Worm (Caenorhabditis elegans) whole organism, L4/young adult: ENCODE data around the gene Y48A6B.14.
"Not testable (repeated sequence)": the region's sequence is repeated elsewhere in the genome, so short reads cannot be mapped to it uniquely, and the experiment has no call there.

Experiments
- W03F9.2 ChIP-seq: fragments of 150-350 bp; optimal IDR thresholded peaks from 2 replicates; lab custom pipeline; 2014; ENCODE audit warnings: missing biosample characterization, missing genetic modification characterization
- dao-5 ChIP-seq: sonication (generic microtip); optimal IDR thresholded peaks from 2 replicates; lab custom pipeline; 2016; ENCODE audit warnings: missing genotype, missing genetic modification characterization, moderate library complexity, missing compliant biosample characterization
- him-1 ChIP-seq: sonication (generic microtip); optimal IDR thresholded peaks from 2 replicates; lab custom pipeline; 2016; ENCODE audit warnings: missing genotype, missing genetic modification reagents, missing genetic modification characterization, missing compliant biosample characterization

Gene Y48A6B.14

DNA sequence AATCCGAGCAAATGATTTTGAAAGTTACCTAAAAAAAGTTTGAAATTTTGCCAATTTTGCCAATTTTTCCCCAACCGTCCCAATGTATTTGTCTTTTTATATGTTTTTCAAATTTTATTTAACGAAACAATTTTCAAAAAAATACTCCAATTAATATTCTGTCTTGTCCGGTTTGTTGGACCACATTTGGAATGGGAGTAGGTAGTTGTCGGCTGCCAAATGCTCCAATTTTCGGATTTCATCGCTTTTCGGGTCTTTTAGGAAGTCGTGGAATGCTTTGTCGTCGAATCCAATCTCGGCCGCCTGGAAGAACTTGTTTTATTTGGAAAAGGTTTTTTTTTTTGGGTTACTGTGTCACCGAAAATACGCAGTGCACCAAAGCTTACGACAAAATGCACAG is 6.3 kb upstream of the Y48A6B.14 start:
- no peak for TF ChIP-seq dao-5 (tag; lab: Kevin White, UChicago)
- TF ChIP-seq W03F9.2, result no peak
- no peak for TF ChIP-seq him-1 (tag; lab: Kevin White, UChicago)

DNA sequence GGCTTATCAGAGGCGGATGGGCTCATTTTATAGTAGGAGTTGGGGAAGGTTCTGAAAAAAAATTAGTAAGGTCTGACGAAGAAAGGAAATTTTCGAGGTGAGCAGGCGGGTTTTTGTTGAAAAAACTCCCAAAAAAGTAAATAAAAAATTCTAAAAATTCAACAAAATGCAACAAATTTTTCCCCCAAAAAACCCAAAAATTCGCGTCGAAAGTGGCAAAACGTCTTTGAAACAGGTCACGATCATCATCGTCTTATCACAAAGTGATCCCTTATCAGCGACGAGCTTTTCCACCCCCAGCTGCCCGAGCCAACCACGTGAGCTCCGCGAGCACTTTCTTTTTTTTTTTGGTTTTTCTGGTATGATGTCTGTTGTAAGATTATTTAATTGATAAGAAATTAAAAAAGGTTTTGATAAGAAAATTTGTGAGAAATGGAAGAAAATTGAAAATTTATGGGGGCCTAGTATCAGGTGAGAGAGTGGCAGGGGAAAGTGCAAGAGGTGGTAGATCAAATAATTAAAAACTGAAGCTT is 4.8 kb upstream of the Y48A6B.14 start, which contains the start of gene Y48A6B.7:
TSS of gene Y48A6B.7 (minus strand) at position 51 of the 533 bp plus-strand sequence.
- TF ChIP-seq dao-5 (tag; lab: Kevin White, UChicago) (no peak), him-1 (tag; lab: Kevin White, UChicago) (no peak), W03F9.2 (peak; percentile 28)

DNA sequence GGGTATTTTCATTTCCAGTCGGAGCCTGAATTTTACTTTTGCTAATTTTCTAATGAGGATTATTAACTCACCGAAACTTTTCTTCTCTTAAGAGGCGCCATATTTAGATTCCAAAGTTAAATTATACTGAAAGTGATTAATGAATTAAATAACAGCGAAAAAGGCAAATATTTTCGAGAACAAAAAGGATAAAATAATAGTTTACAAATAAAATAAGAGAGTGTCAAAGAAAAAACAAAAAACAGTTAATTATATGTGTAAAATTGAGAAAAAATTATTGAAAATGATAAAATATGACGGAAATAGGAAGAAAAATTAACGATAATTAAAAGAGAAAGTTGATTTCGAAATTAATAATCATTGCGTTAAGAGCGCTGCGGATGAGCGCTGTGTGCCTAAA is 2.1 kb upstream of the Y48A6B.14 start, which contains the start of gene Y48A6B.8:
TSS of gene Y48A6B.8 (minus strand) at position 101 of the 400 bp plus-strand sequence.
- not testable (repeated sequence) for TF ChIP-seq dao-5 (tag; lab: Kevin White, UChicago); him-1 (tag; lab: Kevin White, UChicago); W03F9.2

DNA sequence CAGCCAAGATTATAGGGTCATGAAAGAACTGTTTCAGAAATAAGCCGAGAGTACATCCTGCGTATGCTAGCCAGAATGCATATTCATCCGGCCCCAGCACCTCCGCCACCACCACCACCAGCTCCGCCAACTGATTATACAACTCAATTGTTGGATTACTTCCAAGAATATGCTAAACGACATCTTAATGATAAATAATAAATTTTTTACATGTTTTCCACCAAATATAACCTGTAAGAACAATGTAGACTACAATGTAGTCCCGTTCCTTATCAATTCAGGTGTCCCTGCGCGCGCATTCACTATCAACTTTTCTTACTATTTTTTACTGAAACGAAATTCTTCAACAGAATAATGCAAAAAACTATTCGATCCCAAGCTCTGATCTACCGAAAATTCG is 1.5 kb downstream of the Y48A6B.14 start, which contains the start of gene Y48A6B.9:
TSS of gene Y48A6B.9 (plus strand) at position 301 of the 400 bp plus-strand sequence.
- TF ChIP-seq dao-5 (tag; lab: Kevin White, UChicago), result no peak
- TF ChIP-seq him-1 (tag; lab: Kevin White, UChicago), result no peak
- no peak for TF ChIP-seq W03F9.2

DNA sequence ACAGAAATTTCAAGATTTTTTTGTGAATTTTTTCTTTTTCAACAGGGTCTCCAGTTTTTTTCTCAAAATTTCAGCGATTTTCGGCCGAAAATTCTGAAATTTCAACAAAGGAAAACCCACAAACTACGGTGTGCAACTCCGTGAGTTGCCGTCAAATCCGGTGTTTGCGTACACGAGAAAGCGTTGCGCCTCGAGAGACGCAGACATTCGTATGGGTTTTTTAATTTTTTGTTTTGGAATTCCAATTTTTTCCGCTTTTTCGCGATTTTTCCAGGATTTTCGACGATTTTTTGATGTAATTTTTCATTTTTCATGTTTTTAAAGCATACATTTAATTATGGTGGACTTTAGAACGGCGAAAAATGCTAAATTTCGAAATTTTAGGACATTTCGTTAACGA is 4.7 kb downstream of the Y48A6B.14 start:
- peak; percentile 81 for TF ChIP-seq W03F9.2
- no peak for TF ChIP-seq dao-5 (tag; lab: Kevin White, UChicago)
- TF ChIP-seq him-1 (tag; lab: Kevin White, UChicago), result peak; percentile 9

DNA sequence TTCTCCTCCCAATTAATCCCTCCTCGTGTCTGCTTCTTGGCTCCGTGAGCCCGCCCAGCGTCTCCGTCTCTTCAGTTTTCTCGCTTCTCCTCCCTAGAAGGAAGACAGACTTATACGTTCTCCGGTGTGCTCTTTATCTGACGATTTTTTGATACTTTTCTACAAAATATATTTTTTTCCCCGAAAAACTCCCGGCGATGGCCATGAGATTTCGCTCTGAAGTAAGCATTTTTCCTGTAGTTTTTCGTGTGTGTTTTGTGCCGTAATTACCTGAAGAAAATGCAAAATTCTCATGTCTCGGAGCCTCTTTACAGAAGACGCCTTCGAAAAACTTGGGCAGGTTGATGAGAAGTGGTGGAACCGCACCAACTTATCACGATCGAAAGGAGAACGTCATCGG is 5.2 kb downstream of the Y48A6B.14 start, which contains the start of gene spat-2:
TSS of gene spat-2 (plus strand) at position 301 of the 400 bp plus-strand sequence.
- no peak for TF ChIP-seq dao-5 (tag; lab: Kevin White, UChicago)
- TF ChIP-seq him-1 (tag; lab: Kevin White, UChicago), result no peak

DNA sequence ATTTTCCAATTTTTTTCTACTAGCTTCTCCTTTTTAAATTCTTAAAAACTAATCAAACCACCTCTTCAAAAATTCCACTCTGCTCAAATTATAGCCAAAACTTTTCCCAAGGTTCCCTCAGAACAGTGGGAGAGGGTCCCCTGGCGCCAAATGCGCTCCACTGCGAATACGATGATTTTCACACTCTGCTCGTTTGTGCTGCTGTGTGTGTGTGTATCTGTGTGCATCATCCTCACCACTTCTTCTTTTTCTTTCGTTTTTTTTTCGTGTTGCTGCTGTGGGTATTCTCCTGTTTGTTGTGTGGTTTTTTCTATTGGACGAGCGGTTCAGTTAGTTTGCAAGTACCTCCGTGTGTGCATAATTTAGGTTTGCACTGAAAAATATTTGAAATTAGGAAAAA is 7.8 kb downstream of the Y48A6B.14 start:
- TF ChIP-seq dao-5 (tag; lab: Kevin White, UChicago) (no peak), W03F9.2 (no peak), him-1 (tag; lab: Kevin White, UChicago) (no peak)

DNA sequence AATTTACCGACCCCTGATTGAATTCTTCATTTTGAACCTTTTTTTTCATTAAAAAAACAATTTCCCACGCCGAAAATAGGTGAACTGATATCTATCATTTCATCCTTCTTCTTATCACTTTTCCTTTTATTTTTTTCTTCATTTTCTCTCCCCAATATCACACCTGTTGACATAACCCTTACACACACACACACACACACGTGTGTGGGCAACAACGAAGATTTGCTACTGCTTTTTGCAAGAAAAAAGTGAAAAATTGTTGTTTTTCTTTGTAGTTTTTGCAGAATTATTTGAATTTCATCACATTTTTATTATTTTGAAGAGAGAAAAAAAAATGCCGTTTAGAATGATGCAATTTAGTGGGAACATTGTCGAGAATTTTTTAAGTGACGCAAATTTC is 9.2 kb downstream of the Y48A6B.14 start:
- TF ChIP-seq him-1 (tag; lab: Kevin White, UChicago) (no peak), W03F9.2 (no peak), dao-5 (tag; lab: Kevin White, UChicago) (no peak)

DNA sequence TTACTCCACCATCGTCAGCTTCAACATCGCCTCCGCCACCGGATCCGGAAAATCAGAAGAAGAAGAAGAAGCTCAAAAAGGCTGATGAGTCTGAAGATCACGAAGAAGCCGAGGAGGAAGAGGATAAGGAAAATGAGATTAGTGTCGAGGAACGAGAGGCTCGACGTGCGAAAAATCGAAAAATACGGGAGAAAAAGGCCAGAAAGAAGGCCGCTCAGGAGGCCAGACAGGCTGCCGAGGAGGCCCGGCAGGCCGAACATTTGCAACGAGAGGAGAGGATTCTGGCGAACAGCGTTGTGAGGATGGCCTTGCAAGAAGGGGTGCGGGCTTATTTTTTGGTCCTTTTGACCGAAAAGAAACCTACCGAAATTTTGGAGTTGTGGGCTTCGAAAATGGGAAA is 13.8 kb downstream of the Y48A6B.14 start:
- TF ChIP-seq dao-5 (tag; lab: Kevin White, UChicago) (no peak), him-1 (tag; lab: Kevin White, UChicago) (no peak), W03F9.2 (no peak)

DNA sequence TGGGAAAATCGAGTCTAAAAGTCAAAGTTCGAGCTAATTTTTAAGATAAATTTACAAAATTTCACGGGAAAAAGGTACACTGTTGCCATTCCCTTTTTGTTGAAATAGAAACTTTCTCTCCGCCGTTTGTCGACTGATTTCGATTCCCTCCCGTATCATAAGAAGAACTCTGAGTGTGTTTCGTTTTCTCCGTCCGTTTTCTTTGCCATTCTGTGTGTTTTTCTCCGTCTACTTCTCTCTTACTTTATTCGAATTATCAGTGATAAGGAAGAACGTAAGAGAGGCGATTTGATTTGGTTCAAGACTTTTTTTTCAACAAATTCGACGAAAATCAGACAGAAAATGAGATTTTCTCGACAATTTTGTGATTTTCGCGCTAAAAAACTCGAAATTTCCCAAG is 15.1 kb downstream of the Y48A6B.14 start:
- TF ChIP-seq W03F9.2, result no peak
- TF ChIP-seq him-1 (tag; lab: Kevin White, UChicago), result no peak
- TF ChIP-seq dao-5 (tag; lab: Kevin White, UChicago), result no peak

DNA sequence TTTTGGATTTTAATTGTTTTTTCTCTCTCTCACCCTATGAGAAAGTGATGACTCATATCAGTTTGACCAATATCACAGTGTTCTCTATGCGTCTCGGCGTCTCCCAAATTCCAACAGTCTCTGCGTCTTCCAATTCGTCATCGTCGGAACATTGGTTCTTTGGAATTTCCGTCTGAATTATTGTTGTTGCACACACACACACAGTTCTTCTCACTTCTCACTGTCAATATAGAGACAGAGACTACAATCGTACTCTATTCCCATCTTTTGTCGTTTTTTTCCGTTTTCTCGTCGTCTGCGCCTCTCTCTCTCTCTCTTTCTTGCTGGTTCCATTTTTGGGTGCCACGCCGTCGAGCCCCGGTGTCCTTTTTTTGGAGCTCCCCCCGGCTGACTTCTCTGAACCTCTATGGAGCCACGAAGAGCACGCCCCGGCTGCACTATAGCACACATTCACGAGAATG is 19.3 kb downstream of the Y48A6B.14 start:
- TF ChIP-seq him-1 (tag; lab: Kevin White, UChicago) (no peak), dao-5 (tag; lab: Kevin White, UChicago) (no peak), W03F9.2 (no peak)

DNA sequence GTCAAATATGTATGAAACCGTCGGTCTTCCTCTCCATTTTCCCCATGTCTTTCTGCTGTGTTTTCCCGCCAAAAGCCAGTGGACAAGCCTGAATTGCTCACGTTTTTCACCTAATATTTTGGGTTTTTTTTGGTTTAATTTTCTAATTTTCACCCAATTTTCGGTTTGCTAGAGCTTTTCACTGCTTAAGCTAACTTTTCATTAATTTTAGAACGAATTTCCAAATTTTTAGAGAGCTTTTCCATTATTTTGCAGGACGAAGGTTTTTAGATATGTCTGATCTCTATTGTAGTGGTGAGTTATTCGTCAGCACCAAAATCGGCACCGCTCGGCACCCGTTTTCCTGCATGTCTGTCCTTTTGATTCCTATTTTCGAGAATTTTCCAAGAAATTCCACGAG is 22.2 kb downstream of the Y48A6B.14 start:
- no peak for TF ChIP-seq him-1 (tag; lab: Kevin White, UChicago)
- TF ChIP-seq dao-5 (tag; lab: Kevin White, UChicago), result no peak
- TF ChIP-seq W03F9.2, result no peak

DNA sequence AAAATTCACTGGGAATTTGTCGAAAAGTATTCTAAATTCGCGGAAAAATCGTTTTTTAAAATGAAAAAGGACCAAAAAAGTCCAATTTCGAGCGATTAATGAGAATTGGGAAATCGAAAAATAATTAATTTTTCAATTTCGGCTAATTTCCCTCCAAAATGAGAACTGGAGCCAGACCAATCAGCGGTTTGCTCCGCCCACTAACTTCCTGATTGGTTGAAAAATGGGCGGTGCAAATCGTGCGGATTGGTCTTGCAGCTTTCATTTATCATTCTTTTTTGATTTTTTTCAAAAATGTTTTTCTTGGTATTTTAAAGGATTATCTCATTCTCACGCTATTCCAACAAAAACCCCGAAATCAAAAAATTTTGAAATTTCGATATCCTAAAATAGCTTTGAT is 22.6 kb downstream of the Y48A6B.14 start:
- TF ChIP-seq W03F9.2 (no peak), him-1 (tag; lab: Kevin White, UChicago) (no peak), dao-5 (tag; lab: Kevin White, UChicago) (no peak)

DNA sequence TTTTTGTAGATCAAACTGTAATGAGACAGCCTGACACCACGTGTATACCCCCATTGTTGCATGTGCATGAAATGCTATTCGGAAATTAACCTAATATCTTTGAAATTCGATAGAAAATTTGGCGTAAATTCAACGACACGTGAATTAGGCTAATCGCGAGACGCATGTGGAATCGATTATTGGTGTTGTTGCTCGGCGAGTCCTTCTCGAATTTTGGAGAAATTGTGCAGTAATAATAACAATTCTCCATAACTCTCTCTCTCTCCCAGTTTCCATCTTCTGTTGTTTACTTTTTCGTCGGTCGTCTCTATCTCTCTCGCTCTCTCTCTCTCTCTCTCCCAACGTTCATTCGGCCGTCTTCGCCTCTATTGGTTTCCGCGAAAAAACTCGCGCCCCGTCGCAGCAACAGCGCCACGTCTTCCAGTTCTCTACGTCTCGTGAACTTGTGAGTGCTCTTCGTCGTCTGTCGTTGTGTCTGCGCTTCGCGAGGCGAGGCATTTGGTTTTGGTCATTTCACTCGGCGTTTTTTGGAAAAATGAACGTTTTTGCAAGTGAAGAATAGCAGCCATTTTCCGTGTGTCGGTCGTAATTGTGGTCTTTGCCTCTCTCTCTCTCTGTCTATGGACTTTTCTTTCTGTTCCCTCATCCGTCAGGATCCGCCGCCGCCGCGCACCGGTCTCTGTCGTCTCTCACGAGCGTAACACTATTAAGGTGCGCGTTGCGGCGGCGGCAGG is 23.3 kb downstream of the Y48A6B.14 start:
- TF ChIP-seq him-1 (tag; lab: Kevin White, UChicago) (no peak), W03F9.2 (no peak), dao-5 (tag; lab: Kevin White, UChicago) (no peak)
